Worm (Caenorhabditis elegans) whole organism, L4/young adult: ENCODE measurements around the gene gcy-8.

Experiments
- W03F9.2 ChIP-seq: fragments of 150-350 bp; optimal IDR thresholded peaks from 2 replicates; lab custom pipeline; 2014; ENCODE audit warnings: missing biosample characterization, missing genetic modification characterization
- dao-5 ChIP-seq: sonication (generic microtip); optimal IDR thresholded peaks from 2 replicates; lab custom pipeline; 2016; ENCODE audit warnings: missing genotype, missing genetic modification characterization, moderate library complexity, missing compliant biosample characterization
- him-1 ChIP-seq: sonication (generic microtip); optimal IDR thresholded peaks from 2 replicates; lab custom pipeline; 2016; ENCODE audit warnings: missing genotype, missing genetic modification reagents, missing genetic modification characterization, missing compliant biosample characterization

- no peak for TF ChIP-seq him-1 (tag; lab: Kevin White, UChicago)
- no peak for TF ChIP-seq dao-5 (tag; lab: Kevin White, UChicago)
- TF ChIP-seq W03F9.2 (tag; lab: Kevin White, UChicago), result no peak
Observed at ce11 chrIV:7946457-7946856, 18.5 kb downstream of the gcy-8 start, which contains the start of gene czw-1.
